Worm (Caenorhabditis elegans) whole organism, midembryonic: ENCODE results near the gene Y82E9BL.3.

Source experiments
- T22C8.4 ChIP-seq: fragments of 200-800 bp; sonication (Bioruptor generic); IDR thresholded peaks from 2 replicates; pipeline ENCODE4 v1.3.6; 2022; ENCODE audit warnings: missing genetic modification characterization, missing compliant biosample characterization
- cog-1 ChIP-seq: sonication (generic microtip); optimal IDR thresholded peaks from 2 replicates; lab custom pipeline; 2016; ENCODE audit warnings: missing genetic modification characterization, missing compliant biosample characterization
- flt-1 ChIP-seq: fragments of 200-800 bp; sonication (Bioruptor generic); IDR thresholded peaks from 2 replicates; pipeline ENCODE4 v1.3.6; 2022; ENCODE audit warnings: missing genetic modification characterization, missing compliant biosample characterization
- klf-2 ChIP-seq: fragments of 200-800 bp; sonication (Bioruptor generic); conservative IDR thresholded peaks from 2 replicates; pipeline ENCODE4 v1.3.6; 2022; ENCODE audit warnings: missing genetic modification reagents, missing genetic modification characterization, missing compliant biosample characterization
- med-1 ChIP-seq: sonication (generic microtip); optimal IDR thresholded peaks from 2 replicates; lab custom pipeline; 2017; ENCODE audit warnings: missing genetic modification characterization, mild to moderate bottlenecking, missing compliant biosample characterization, antibody characterized with exemption, missing genetic modification reagents; ENCODE audit not compliant: insufficient read depth
- ref-1 ChIP-seq: fragments of 200-800 bp; sonication (Bioruptor generic); conservative IDR thresholded peaks from 2 replicates; pipeline ENCODE4 v1.3.6; 2022; ENCODE audit warnings: missing genetic modification reagents, missing genetic modification characterization, missing compliant biosample characterization
- tab-1 ChIP-seq: fragments of 200-800 bp; sonication (Bioruptor generic); IDR thresholded peaks from 2 replicates; pipeline ENCODE4 v1.3.6; 2022; ENCODE audit warnings: missing genetic modification characterization, missing compliant biosample characterization
- ztf-23 ChIP-seq: fragments of 200-800 bp; sonication (Bioruptor generic); IDR thresholded peaks from 2 replicates; pipeline ENCODE4 v1.3.6; 2022; ENCODE audit warnings: missing genetic modification reagents, missing genetic modification characterization, missing compliant biosample characterization
- ztf-29 ChIP-seq: fragments of 200-800 bp; sonication (Bioruptor generic); IDR thresholded peaks from 2 replicates; pipeline ENCODE4 v1.3.6; 2022; ENCODE audit warnings: missing genetic modification reagents, missing genetic modification characterization, missing compliant biosample characterization

The Y82E9BL.3 gene

DNA sequence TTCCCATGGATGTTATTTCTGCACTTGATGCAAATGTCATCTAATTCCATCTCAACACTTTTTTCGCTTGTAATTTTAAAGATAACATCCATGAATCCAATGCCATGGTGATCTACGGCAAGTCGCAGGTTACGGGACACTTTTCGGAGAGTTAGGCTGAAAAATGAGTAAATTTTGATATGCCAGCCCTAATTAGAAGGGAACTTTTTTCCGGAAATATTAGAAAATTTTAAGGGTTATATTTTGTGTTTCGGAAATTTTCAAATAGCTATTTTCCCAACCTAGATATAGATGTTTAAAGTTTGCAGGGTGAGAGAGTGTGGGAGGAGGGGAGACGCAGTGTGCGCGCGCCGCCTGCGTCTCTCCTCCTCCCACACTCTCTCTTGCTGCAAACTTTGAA, 43.3 kb downstream of the Y82E9BL.3 start:
- TF ChIP-seq klf-2 (GFP tag; lab: Robert Waterston, UW) (no peak), tab-1 (no peak), med-1 (no peak), flt-1 (GFP tag; lab: Robert Waterston, UW) (no peak), ref-1 (GFP tag; lab: Robert Waterston, UW) (no peak), cog-1 (tag; lab: Kevin White, UChicago) (no peak), ztf-29 (GFP tag; lab: Robert Waterston, UW) (no peak), T22C8.4 (GFP tag; lab: Robert Waterston, UW) (no peak), ztf-23 (GFP tag; lab: Robert Waterston, UW) (no peak)

ce11 chrIII:1303414-1303813, 47.2 kb downstream of the Y82E9BL.3 start, which contains the start of gene fbxa-75:
fbxa-75 (plus strand) TSS chrIII:1303714.
- TF ChIP-seq med-1 (no peak), ztf-29 (GFP tag; lab: Robert Waterston, UW) (no peak), cog-1 (tag; lab: Kevin White, UChicago) (no peak), ref-1 (GFP tag; lab: Robert Waterston, UW) (no peak), T22C8.4 (GFP tag; lab: Robert Waterston, UW) (no peak), klf-2 (GFP tag; lab: Robert Waterston, UW) (no peak), tab-1 (no peak), flt-1 (GFP tag; lab: Robert Waterston, UW) (no peak), ztf-23 (GFP tag; lab: Robert Waterston, UW) (no peak)
